Fruit fly (Drosophila melanogaster) Kc167 (cell line): Measurements from ENCODE around the gene CG31689.

Source experiments
- Myc ChIP-seq: fragments of >200 bp; optimal IDR thresholded peaks from 2 replicates; lab custom pipeline; 2017; ENCODE audit warnings: missing external identifiers
- Sin3A ChIP-seq: fragments of >200 bp; optimal IDR thresholded peaks from 2 replicates; lab custom pipeline; 2018; ENCODE audit warnings: missing external identifiers
- h ChIP-seq: fragments of >200 bp; optimal IDR thresholded peaks from 3 replicates; lab custom pipeline; 2018; ENCODE audit warnings: missing external identifiers
- insv ChIP-seq: fragments of >200 bp; optimal IDR thresholded peaks from 3 replicates; lab custom pipeline; 2018; ENCODE audit warnings: missing external identifiers
- psq ChIP-seq: fragments of >200 bp; optimal IDR thresholded peaks from 2 replicates; lab custom pipeline; 2017; ENCODE audit warnings: missing external identifiers
- ttk ChIP-seq: sonication (Bioruptor generic); optimal IDR thresholded peaks from 2 replicates; lab custom pipeline; 2017; ENCODE audit warnings: missing external identifiers

- TF ChIP-seq ttk (no peak), psq (no peak), Sin3A (no peak), insv (lab: Kevin White, UChicago) (no peak), h (lab: Kevin White, UChicago) (no peak), Myc (no peak)
Measured at dm6 chr2L:2748480-2749143, 23.1 kb downstream of the CG31689 start.
